Fruit fly (Drosophila melanogaster): Measurements from ENCODE around the gene spen.

Gene spen

DNA sequence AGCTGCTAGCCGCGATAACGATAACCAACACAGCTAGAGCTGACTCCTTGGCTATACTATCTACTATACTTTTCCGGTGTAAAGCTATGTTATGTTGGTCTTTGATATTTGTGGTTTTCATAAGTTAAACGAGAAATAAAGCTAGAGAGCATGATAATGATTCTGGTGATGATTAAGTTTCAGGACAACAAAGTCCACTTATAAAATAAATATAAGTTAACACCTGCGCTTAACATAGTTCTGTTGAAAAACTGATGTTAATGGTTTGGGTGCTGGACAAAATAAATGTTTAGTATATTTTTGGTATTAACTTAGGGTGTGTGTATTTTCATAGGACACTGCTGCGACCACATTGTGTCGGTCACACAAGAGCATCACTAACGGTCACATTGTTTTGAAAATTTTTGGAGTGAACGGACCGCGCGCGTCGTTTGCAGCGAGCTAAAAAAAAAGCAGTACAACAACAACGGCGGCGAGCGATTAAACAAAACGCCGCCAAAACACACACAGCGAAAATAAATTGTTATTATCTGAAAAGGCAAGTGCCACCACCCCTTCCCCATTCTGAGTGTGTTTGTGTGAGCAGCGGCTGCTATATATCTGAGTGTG, at the start of gene spen, which contains the start of gene CG33635:
TSS of gene spen (plus strand) at position 384 of the 609 bp plus-strand sequence.
TSS of gene CG33635 (minus strand) at position 16 of the 609 bp plus-strand sequence.
- TF ChIP-seq CG17385 (GFP tag; optimal IDR thresholded peaks at IDR 0.05) = peak; percentile 56
- no peak for TF ChIP-seq sens-2 (GFP tag; IDR thresholded peaks at IDR 0.05)
- peak in 1 of 2 experiments; percentile 33 for TF ChIP-seq dpn (GFP tag; optimal IDR thresholded peaks at IDR 0.05)
- no peak for TF ChIP-seq kay (GFP tag; optimal IDR thresholded peaks at IDR 0.05)
- peak; percentile 63 for TF ChIP-seq CG1603 (tag; optimal IDR thresholded peaks at IDR 0.05)
- TF ChIP-seq HLH3B (GFP tag; IDR thresholded peaks at IDR 0.05) = no peak
- no peak for TF ChIP-seq CG10959 (GFP tag; IDR thresholded peaks at IDR 0.05)
- TF ChIP-seq Stat92E (GFP tag; optimal IDR thresholded peaks at IDR 0.05) = peak in 1 of 3 experiments; percentile 37
- no peak for TF ChIP-seq CG12236 (GFP tag; optimal IDR thresholded peaks at IDR 0.05)
- TF ChIP-seq Xbp1 (GFP tag; optimal IDR thresholded peaks at IDR 0.05) = no peak
- TF ChIP-seq jumu (GFP tag; optimal IDR thresholded peaks at IDR 0.05) = no peak
- peak; percentile 25 for TF ChIP-seq eyg (GFP tag; optimal IDR thresholded peaks at IDR 0.05)
- TF ChIP-seq CG2875 (GFP tag; optimal IDR thresholded peaks at IDR 0.05) = no peak
- no peak for TF ChIP-seq amos (GFP tag; IDR thresholded peaks at IDR 0.05; ENCODE audit: partially characterized antibody)
- TF ChIP-seq nerfin-1 (tag; optimal IDR thresholded peaks at IDR 0.05) = peak; percentile 47
- no peak for TF ChIP-seq Dfd (GFP tag; optimal IDR thresholded peaks at IDR 0.05)
- TF ChIP-seq Tbp (GFP tag; optimal IDR thresholded peaks at IDR 0.05) = no peak
- no peak for TF ChIP-seq odd (GFP tag; optimal IDR thresholded peaks at IDR 0.05)
- no peak for TF ChIP-seq btn (GFP tag; optimal IDR thresholded peaks at IDR 0.05)
- no peak for TF ChIP-seq sna (GFP tag; IDR thresholded peaks at IDR 0.05; ENCODE audit: partially characterized antibody)
- TF ChIP-seq ind (GFP tag; optimal IDR thresholded peaks at IDR 0.05) = no peak
- no peak for TF ChIP-seq Oli (tag; optimal IDR thresholded peaks at IDR 0.05)
- no peak for TF ChIP-seq rib (GFP tag; IDR thresholded peaks at IDR 0.05)
- peak; percentile 53 for TF ChIP-seq salm (tag; optimal IDR thresholded peaks at IDR 0.05)
- TF ChIP-seq CG6791 (GFP tag; IDR thresholded peaks at IDR 0.05; ENCODE audit: partially characterized antibody) = no peak
- TF ChIP-seq CG11504 (tag; optimal IDR thresholded peaks at IDR 0.05) = peak; percentile 62
- TF ChIP-seq lbe (GFP tag; optimal IDR thresholded peaks at IDR 0.05) = peak; percentile 61
- TF ChIP-seq fd102C (GFP tag; optimal IDR thresholded peaks at IDR 0.05) = no peak
- TF ChIP-seq grau (tag; optimal IDR thresholded peaks at IDR 0.05) = peak; percentile 38
- peak; percentile 45 for TF ChIP-seq Nf-YC (tag; optimal IDR thresholded peaks at IDR 0.05)
- no peak for TF ChIP-seq lmd (GFP tag; IDR thresholded peaks at IDR 0.05)
- TF ChIP-seq chn (GFP tag; optimal IDR thresholded peaks at IDR 0.05) = no peak
- TF ChIP-seq zfh2 (GFP tag; optimal IDR thresholded peaks at IDR 0.05) = no peak
- TF ChIP-seq CG17186 (GFP tag; optimal IDR thresholded peaks at IDR 0.05) = peak; percentile 97
- no peak for TF ChIP-seq disco-r (GFP tag; optimal IDR thresholded peaks at IDR 0.05)
- peak; percentile 40 for TF ChIP-seq Asciz (GFP tag; optimal IDR thresholded peaks at IDR 0.05)
- no peak for TF ChIP-seq CG17328 (GFP tag; IDR thresholded peaks at IDR 0.05)
- TF ChIP-seq CG17802 (tag; optimal IDR thresholded peaks at IDR 0.05) = no peak
- no peak for TF ChIP-seq Atf3 (GFP tag; optimal IDR thresholded peaks at IDR 0.05)
- TF ChIP-seq CG11085 (GFP tag; IDR thresholded peaks at IDR 0.05) = no peak
- no peak for TF ChIP-seq CG10565 (GFP tag; optimal IDR thresholded peaks at IDR 0.05)
- no peak for TF ChIP-seq slp2 (GFP tag; optimal IDR thresholded peaks at IDR 0.05)
- TF ChIP-seq luna (GFP tag; optimal IDR thresholded peaks at IDR 0.05) = no peak
- no peak for TF ChIP-seq br (optimal IDR thresholded peaks at IDR 0.05)
- TF ChIP-seq CG17829 (tag; optimal IDR thresholded peaks at IDR 0.05) = peak; percentile 68
- TF ChIP-seq Med (GFP tag) = peak; percentile 86
- TF ChIP-seq Pdp1 (GFP tag; optimal IDR thresholded peaks at IDR 0.05) = peak; percentile 13 to 63
- no peak for TF ChIP-seq sim (GFP tag; IDR thresholded peaks at IDR 0.05)
- no peak for TF ChIP-seq gcm (GFP tag; optimal IDR thresholded peaks at IDR 0.05)
- no peak for TF ChIP-seq Dad (GFP tag; optimal IDR thresholded peaks at IDR 0.05)
- peak; percentile 20 for TF ChIP-seq CG12071 (GFP tag; optimal IDR thresholded peaks at IDR 0.05)
